Worm (Caenorhabditis elegans) whole organism, L2 larva: ENCODE measurements around the gene cpna-2.

Experiments used
- ama-1 ChIP-seq: fragments of 150-350 bp; optimal IDR thresholded peaks from 2 replicates; lab custom pipeline; 2018; ENCODE audit warnings: inconsistent platforms
- lin-13 ChIP-seq: fragments of 150-350 bp; optimal IDR thresholded peaks from 2 replicates; lab custom pipeline; 2014; ENCODE audit warnings: missing biosample characterization, missing genetic modification reagents, missing genetic modification characterization
- nhr-11 ChIP-seq: fragments of 150-350 bp; optimal IDR thresholded peaks from 2 replicates; lab custom pipeline; 2014; ENCODE audit warnings: missing biosample characterization, missing genetic modification characterization
- nhr-12 ChIP-seq: fragments of 150-350 bp; optimal IDR thresholded peaks from 2 replicates; lab custom pipeline; 2014; ENCODE audit warnings: missing biosample characterization, missing genetic modification characterization
- zag-1 ChIP-seq: fragments of 150-350 bp; optimal IDR thresholded peaks from 2 replicates; lab custom pipeline; 2014; ENCODE audit warnings: missing biosample characterization, missing genetic modification characterization

ce11 chrII:7773427-7773993 is 48.8 kb downstream of the cpna-2 start:
- TF ChIP-seq lin-13 (GFP tag; lab: Kevin White, UChicago) (no peak), nhr-12 (tag; lab: Kevin White, UChicago) (no peak), zag-1 (tag; lab: Kevin White, UChicago) (no peak), ama-1 (lab: Kevin White, UChicago) (no peak), nhr-11 (tag; lab: Kevin White, UChicago) (no peak)
